Fruit fly (Drosophila melanogaster) whole organism, embryonic: ENCODE data around the gene CG3634.

Source experiments
- B-H1 ChIP-seq: fragments of 200-800 bp; sonication (Bioruptor generic); IDR thresholded peaks from 3 replicates; pipeline ENCODE4 v1.3.6; 2022; ENCODE audit warnings: missing biosample characterization, missing genetic modification characterization
- B-H2 ChIP-seq: fragments of 200-800 bp; sonication (Bioruptor generic); optimal IDR thresholded peaks from 2 replicates; lab custom pipeline; 2018; ENCODE audit warnings: missing biosample characterization, mild to moderate bottlenecking, missing genetic modification characterization
- CG10462 ChIP-seq: fragments of 200-800 bp; sonication (Bioruptor generic); optimal IDR thresholded peaks from 2 replicates; lab custom pipeline; 2016; ENCODE audit warnings: missing biosample characterization, missing genetic modification characterization
- CG10959 ChIP-seq: fragments of 200-800 bp; sonication (Bioruptor generic); IDR thresholded peaks from 2 replicates; pipeline ENCODE4 v1.3.6; 2022; ENCODE audit warnings: missing biosample characterization, missing genetic modification characterization
- CG11398 ChIP-seq: fragments of 200-800 bp; sonication (Bioruptor generic); optimal IDR thresholded peaks from 2 replicates; lab custom pipeline; 2016; ENCODE audit warnings: missing biosample characterization, missing genetic modification characterization
- CG15696 ChIP-seq: fragments of 200-800 bp; sonication (Bioruptor generic); optimal IDR thresholded peaks from 2 replicates; lab custom pipeline; 2019; ENCODE audit warnings: missing biosample characterization, mild to moderate bottlenecking, missing genetic modification characterization, moderate library complexity
- CG1647 ChIP-seq: fragments of 200-800 bp; sonication (Bioruptor generic); optimal IDR thresholded peaks from 3 replicates; lab custom pipeline; 2016; ENCODE audit warnings: missing biosample characterization, missing genetic modification characterization
- CG16779 ChIP-seq: fragments of 200-800 bp; sonication (Bioruptor generic); IDR thresholded peaks from 2 replicates; pipeline ENCODE4 v1.3.6; 2022; ENCODE audit warnings: missing biosample characterization, missing genetic modification characterization
- CG17612 ChIP-seq: fragments of 200-800 bp; sonication (Bioruptor generic); IDR thresholded peaks from 2 replicates; pipeline ENCODE4 v1.3.6; 2022; ENCODE audit warnings: missing biosample characterization, missing genetic modification characterization
- CG17829 ChIP-seq: fragments of 200-800 bp; optimal IDR thresholded peaks from 2 replicates; lab custom pipeline; 2019; ENCODE audit warnings: missing biosample characterization, mild to moderate bottlenecking, missing genetic modification characterization, moderate library complexity
- CG18599 ChIP-seq: fragments of 200-800 bp; sonication (Bioruptor generic); optimal IDR thresholded peaks from 3 replicates; lab custom pipeline; 2017; ENCODE audit warnings: missing biosample characterization, missing genetic modification characterization, mild to moderate bottlenecking, moderate library complexity, missing genetic modification reagents
- CG2116 ChIP-seq: fragments of 200-800 bp; sonication (Bioruptor generic); optimal IDR thresholded peaks from 3 replicates; lab custom pipeline; 2018; ENCODE audit warnings: missing biosample characterization, mild to moderate bottlenecking, missing genetic modification characterization
- CG32772 ChIP-seq: fragments of 200-800 bp; sonication (Bioruptor generic); IDR thresholded peaks from 2 replicates; pipeline ENCODE4 v1.3.6; 2022; ENCODE audit warnings: missing biosample characterization, missing genetic modification characterization
- CG34376 ChIP-seq: fragments of 200-800 bp; sonication (Bioruptor generic); optimal IDR thresholded peaks from 2 replicates; lab custom pipeline; 2018; ENCODE audit warnings: missing biosample characterization, mild to moderate bottlenecking, missing genetic modification characterization
- CG4282 ChIP-seq: fragments of 200-800 bp; sonication (Bioruptor generic); optimal IDR thresholded peaks from 2 replicates; lab custom pipeline; 2016; ENCODE audit warnings: missing biosample characterization, missing genetic modification characterization
- CG4820 ChIP-seq: fragments of 200-800 bp; sonication (Bioruptor generic); optimal IDR thresholded peaks from 3 replicates; lab custom pipeline; 2016; ENCODE audit warnings: missing biosample characterization, missing genetic modification characterization
- CG6683 ChIP-seq: fragments of 200-800 bp; sonication (Bioruptor generic); optimal IDR thresholded peaks from 2 replicates; lab custom pipeline; 2017; ENCODE audit warnings: missing biosample characterization, mild to moderate bottlenecking, missing genetic modification characterization, missing genetic modification reagents
- CG7357 ChIP-seq: fragments of 200-800 bp; sonication (Bioruptor generic); IDR thresholded peaks from 3 replicates; pipeline ENCODE4 v1.3.6; 2022; ENCODE audit warnings: missing biosample characterization, missing genetic modification characterization
- CG7963 ChIP-seq: fragments of 200-800 bp; sonication (Bioruptor generic); IDR thresholded peaks from 3 replicates; pipeline ENCODE4 v1.3.6; 2022; ENCODE audit warnings: missing biosample characterization, missing genetic modification characterization; ENCODE audit not compliant: partially characterized antibody
- CG7987 ChIP-seq: fragments of 200-800 bp; sonication (Bioruptor generic); optimal IDR thresholded peaks from 2 replicates; lab custom pipeline; 2018; ENCODE audit warnings: missing biosample characterization, mild to moderate bottlenecking, missing genetic modification characterization, moderate library complexity
- CG9215 ChIP-seq: fragments of 200-800 bp; sonication (Bioruptor generic); IDR thresholded peaks from 2 replicates; pipeline ENCODE4 v1.3.6; 2022; ENCODE audit warnings: missing biosample characterization, missing genetic modification characterization
- CTCF ChIP-seq: fragments of 200-800 bp; sonication (Bioruptor generic); optimal IDR thresholded peaks from 2 replicates; lab custom pipeline; 2017; ENCODE audit warnings: missing biosample characterization, mild to moderate bottlenecking, missing genetic modification characterization, moderate library complexity
- Camta ChIP-seq: fragments of 200-800 bp; sonication (Bioruptor generic); optimal IDR thresholded peaks from 2 replicates; lab custom pipeline; 2016; ENCODE audit warnings: missing biosample characterization, missing genetic modification characterization
- Chrac-16 ChIP-seq: fragments of 200-800 bp; sonication (Bioruptor generic); optimal IDR thresholded peaks from 3 replicates; lab custom pipeline; 2016; ENCODE audit warnings: missing biosample characterization, missing genetic modification characterization
- E2f2 ChIP-seq: fragments of 200-800 bp; sonication (Bioruptor generic); IDR thresholded peaks from 2 replicates; pipeline ENCODE4 v1.3.6; 2022; ENCODE audit warnings: missing biosample characterization, missing genetic modification characterization
- HLH3B ChIP-seq: fragments of 200-800 bp; sonication (Bioruptor generic); IDR thresholded peaks from 2 replicates; pipeline ENCODE4 v1.3.6; 2022; ENCODE audit warnings: missing biosample characterization, missing genetic modification characterization
- HmgD ChIP-seq: fragments of 200-800 bp; sonication (Bioruptor generic); optimal IDR thresholded peaks from 3 replicates; lab custom pipeline; 2016; ENCODE audit warnings: missing biosample characterization, missing genetic modification characterization
- Hmx ChIP-seq: fragments of 200-800 bp; sonication (Bioruptor generic); optimal IDR thresholded peaks from 2 replicates; lab custom pipeline; 2016; ENCODE audit warnings: missing biosample characterization, missing genetic modification characterization
- Lpt ChIP-seq: fragments of >200 bp; optimal IDR thresholded peaks from 2 replicates; lab custom pipeline; 2018; ENCODE audit warnings: missing biosample characterization, missing genetic modification characterization
- Mad ChIP-seq: fragments of 200-800 bp; sonication (Bioruptor generic); optimal IDR thresholded peaks from 2 replicates; lab custom pipeline; 2016; ENCODE audit warnings: missing biosample characterization, missing genetic modification characterization
- Mes4 ChIP-seq: fragments of 200-800 bp; sonication (Bioruptor generic); optimal IDR thresholded peaks from 2 replicates; lab custom pipeline; 2016; ENCODE audit warnings: missing biosample characterization, missing genetic modification characterization
- Neu2 ChIP-seq: fragments of 200-800 bp; sonication (Bioruptor generic); optimal IDR thresholded peaks from 3 replicates; lab custom pipeline; 2016; ENCODE audit warnings: missing biosample characterization, missing genetic modification characterization, borderline replicate concordance
- Nf-YC ChIP-seq: fragments of 200-800 bp; optimal IDR thresholded peaks from 3 replicates; lab custom pipeline; 2019; ENCODE audit warnings: missing biosample characterization, mild to moderate bottlenecking, missing genetic modification characterization, moderate library complexity
- Sin3A ChIP-seq: fragments of >200 bp; optimal IDR thresholded peaks from 2 replicates; lab custom pipeline; 2018
- chm ChIP-seq: fragments of 200-800 bp; sonication (Bioruptor generic); IDR thresholded peaks from 2 replicates; pipeline ENCODE4 v1.3.6; 2022; ENCODE audit warnings: missing biosample characterization, missing genetic modification characterization
- esg ChIP-seq: fragments of 200-800 bp; sonication (Bioruptor generic); conservative IDR thresholded peaks from 2 replicates; pipeline ENCODE4 v1.3.6; 2022; ENCODE audit warnings: missing biosample characterization, missing genetic modification characterization
- fru ChIP-seq: fragments of >200 bp; optimal IDR thresholded peaks from 2 replicates; lab custom pipeline; 2017
- fu2 ChIP-seq: fragments of 200-800 bp; sonication (Bioruptor generic); optimal IDR thresholded peaks from 2 replicates; lab custom pipeline; 2016; ENCODE audit warnings: missing biosample characterization, missing genetic modification characterization
- her ChIP-seq: fragments of 200-800 bp; sonication (Bioruptor generic); optimal IDR thresholded peaks from 2 replicates; lab custom pipeline; 2016; ENCODE audit warnings: missing biosample characterization, missing genetic modification characterization
- hth ChIP-seq: fragments of >200 bp; optimal IDR thresholded peaks from 2 replicates; lab custom pipeline; 2017; ENCODE audit warnings: inconsistent platforms
- oc ChIP-seq: fragments of 200-800 bp; sonication (Bioruptor generic); optimal IDR thresholded peaks from 2 replicates; lab custom pipeline; 2018; ENCODE audit warnings: missing biosample characterization, mild to moderate bottlenecking, missing genetic modification characterization, moderate library complexity
- pfk ChIP-seq: fragments of 200-800 bp; sonication (Bioruptor generic); optimal IDR thresholded peaks from 2 replicates; lab custom pipeline; 2018; ENCODE audit warnings: missing biosample characterization, mild to moderate bottlenecking, missing genetic modification characterization, moderate library complexity
- pita ChIP-seq: fragments of 200-800 bp; sonication (Bioruptor generic); optimal IDR thresholded peaks from 2 replicates; lab custom pipeline; 2017; ENCODE audit warnings: missing biosample characterization, mild to moderate bottlenecking, missing genetic modification characterization
- ranshi ChIP-seq: fragments of 200-800 bp; sonication (Bioruptor generic); IDR thresholded peaks from 2 replicates; pipeline ENCODE4 v1.3.6; 2022; ENCODE audit warnings: missing biosample characterization, missing genetic modification characterization
- sc ChIP-seq, 3 experiments: fragments of >200 bp in 2 of 3; fragments of 200-800 bp in 1 of 3; sonication (Bioruptor generic) in 1 of 3; optimal IDR thresholded peaks; 2 replicates in 2 of 3; 3 replicates in 1 of 3; lab custom pipeline; 2017; ENCODE audit warnings: mild to moderate bottlenecking in 1 of 3, missing biosample characterization in 1 of 3, missing genetic modification characterization in 1 of 3, missing genetic modification reagents in 1 of 3
- sd ChIP-seq: fragments of 200-800 bp; sonication (Bioruptor generic); optimal IDR thresholded peaks from 3 replicates; lab custom pipeline; 2018; ENCODE audit warnings: missing biosample characterization, mild to moderate bottlenecking, missing genetic modification characterization, moderate library complexity
- so ChIP-seq: fragments of 200-800 bp; sonication (Bioruptor generic); IDR thresholded peaks from 3 replicates; pipeline ENCODE4 v1.3.6; 2022; ENCODE audit warnings: missing biosample characterization, missing genetic modification characterization
- sug ChIP-seq: fragments of 200-800 bp; optimal IDR thresholded peaks from 2 replicates; lab custom pipeline; 2019; ENCODE audit warnings: missing biosample characterization, mild to moderate bottlenecking, missing genetic modification characterization, moderate library complexity
- tio ChIP-seq: fragments of 200-800 bp; sonication (Bioruptor generic); optimal IDR thresholded peaks from 2 replicates; lab custom pipeline; 2017; ENCODE audit warnings: missing biosample characterization, missing genetic modification characterization, inconsistent platforms
- trem ChIP-seq: fragments of 200-800 bp; optimal IDR thresholded peaks from 3 replicates; lab custom pipeline; 2019; ENCODE audit warnings: missing biosample characterization, mild to moderate bottlenecking, missing genetic modification characterization, moderate library complexity
- zen ChIP-seq: fragments of 200-800 bp; sonication (Bioruptor generic); optimal IDR thresholded peaks from 3 replicates; lab custom pipeline; 2018; ENCODE audit warnings: missing biosample characterization, mild to moderate bottlenecking, missing genetic modification characterization, moderate library complexity
- zf30C ChIP-seq: fragments of 200-800 bp; sonication (Bioruptor generic); optimal IDR thresholded peaks from 3 replicates; lab custom pipeline; 2018; ENCODE audit warnings: missing biosample characterization, mild to moderate bottlenecking, missing genetic modification characterization
- zfh2 ChIP-seq: fragments of 200-800 bp; sonication (Bioruptor generic); optimal IDR thresholded peaks from 2 replicates; lab custom pipeline; 2016; ENCODE audit warnings: missing biosample characterization, missing genetic modification characterization

Gene CG3634

dm6 chr3L:20815666-20816375 lies 6.7 kb upstream of the CG3634 start, which contains the start of the genes CG3618 and Pka-R1 (continued):
- TF ChIP-seq CG32772 (no peak), Neu2 (GFP tag; lab: Kevin White, UChicago) (no peak), zf30C (no peak), CG18599 (GFP tag; lab: Kevin White, UChicago) (no peak), CG16779 (GFP tag; lab: Robert Waterston, UW) (no peak), CG7987 (GFP tag; lab: Kevin White, UChicago) (peak; percentile 28), Lpt (GFP tag; lab: Kevin White, UChicago) (no peak), CG15696 (tag; lab: Kevin White, UChicago) (no peak), trem (tag; lab: Kevin White, UChicago) (peak; percentile 53), CG7963 (GFP tag; lab: Robert Waterston, UW) (no peak), oc (no peak), B-H2 (GFP tag; lab: Kevin White, UChicago) (no peak), CTCF (peak; percentile 58), CG11398 (no peak), CG1647 (GFP tag; lab: Kevin White, UChicago) (no peak), CG9215 (GFP tag; lab: Robert Waterston, UW) (no peak), B-H1 (GFP tag; lab: Robert Waterston, UW) (no peak), Hmx (GFP tag; lab: Kevin White, UChicago) (no peak), CG17829 (peak; percentile 22), E2f2 (no peak), CG6683 (GFP tag; lab: Kevin White, UChicago) (no peak), CG10959 (GFP tag; lab: Robert Waterston, UW) (no peak), CG7357 (GFP tag; lab: Robert Waterston, UW) (no peak), her (peak; percentile 24), Mad (GFP tag; lab: Kevin White, UChicago) (no peak), fu2 (GFP tag; lab: Kevin White, UChicago) (no peak), Nf-YC (tag; lab: Kevin White, UChicago) (no peak), CG2116 (GFP tag; lab: Kevin White, UChicago) (peak; percentile 94), esg (GFP tag; lab: Robert Waterston, UW) (no peak), zen (tag; lab: Kevin White, UChicago) (no peak), so (GFP tag; lab: Robert Waterston, UW) (no peak), chm (no peak), Sin3A (lab: Kevin White, UChicago) (peak; percentile 31), CG4820 (GFP tag; lab: Kevin White, UChicago) (no peak), zfh2 (GFP tag; lab: Kevin White, UChicago) (no peak), sc (optimal IDR thresholded peaks at IDR 0.05; lab: Kevin White, UChicago) (no peak), sc (GFP tag; optimal IDR thresholded peaks at IDR 0.05; lab: Kevin White, UChicago) (no peak), HmgD (GFP tag; lab: Kevin White, UChicago) (no peak), tio (no peak), Camta (GFP tag; lab: Kevin White, UChicago) (no peak), pfk (no peak), pita (GFP tag; lab: Kevin White, UChicago) (no peak), Chrac-16 (GFP tag; lab: Kevin White, UChicago) (no peak), hth (no peak), sug (tag; lab: Kevin White, UChicago) (no peak), CG10462 (GFP tag; lab: Kevin White, UChicago) (no peak), CG34376 (GFP tag; lab: Kevin White, UChicago) (peak; percentile 32), Mes4 (GFP tag; lab: Kevin White, UChicago) (no peak), sd (tag; lab: Kevin White, UChicago) (no peak), CG17612 (GFP tag; lab: Robert Waterston, UW) (no peak), HLH3B (no peak), ranshi (GFP tag; lab: Robert Waterston, UW) (no peak), fru (lab: Kevin White, UChicago) (no peak), CG4282 (GFP tag; lab: Kevin White, UChicago) (no peak)
